Worm (Caenorhabditis elegans): ENCODE results near the gene lec-4.

DNA sequence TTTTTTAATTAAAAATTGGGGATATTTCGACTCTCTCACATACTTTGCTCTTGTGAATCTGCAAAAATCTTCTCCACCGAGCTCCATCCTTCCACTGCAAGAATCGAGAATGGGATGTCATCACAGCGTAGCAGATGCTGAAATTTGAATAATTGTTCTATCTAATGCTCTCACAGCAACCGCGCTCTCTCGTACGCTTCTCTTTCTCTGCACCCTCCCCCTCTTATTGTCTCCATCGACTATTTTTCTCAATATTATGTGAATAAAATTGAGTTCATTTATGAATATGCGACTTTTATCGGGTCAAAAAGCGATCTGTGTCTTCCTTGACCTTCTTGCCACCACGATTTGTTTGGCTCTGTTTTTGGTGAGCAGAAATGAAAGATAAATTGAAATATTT lies 39.1 kb downstream of the lec-4 start, which contains the start of gene F34D10.3:
- no peak for TF ChIP-seq K02D7.2 (tag; optimal IDR thresholded peaks at IDR 0.05)
- TF ChIP-seq ama-1 (optimal IDR thresholded peaks at IDR 0.05): no peak
- no peak for TF ChIP-seq sox-4 (tag; optimal IDR thresholded peaks at IDR 0.05)
- no peak for TF ChIP-seq nfya-1 (tag; optimal IDR thresholded peaks at IDR 0.05)
- no peak for TF ChIP-seq fkh-10 (GFP tag; optimal IDR thresholded peaks at IDR 0.05)
- no peak for TF ChIP-seq dve-1 (tag; optimal IDR thresholded peaks at IDR 0.05)
- no peak for TF ChIP-seq nhr-11 (tag; optimal IDR thresholded peaks at IDR 0.05)
